Worm (Caenorhabditis elegans) whole organism, late embryonic: Measurements from ENCODE around the gene alh-8.

Source experiments
- C08G9.2 ChIP-seq: sonication (generic microtip); optimal IDR thresholded peaks from 2 replicates; lab custom pipeline; 2016; ENCODE audit warnings: mild to moderate bottlenecking, missing genetic modification characterization, moderate library complexity, missing compliant biosample characterization
- C38D4.7 ChIP-seq: fragments of 200-800 bp; sonication (Bioruptor generic); optimal IDR thresholded peaks from 2 replicates; lab custom pipeline; 2018; ENCODE audit warnings: mild to moderate bottlenecking, missing genetic modification characterization, moderate library complexity, missing compliant biosample characterization
- F13H6.1 ChIP-seq: sonication (generic microtip); optimal IDR thresholded peaks from 2 replicates; lab custom pipeline; 2016; ENCODE audit warnings: missing genetic modification characterization, missing compliant biosample characterization
- K02D7.2 ChIP-seq: sonication (generic microtip); optimal IDR thresholded peaks from 2 replicates; lab custom pipeline; 2017; ENCODE audit warnings: mild to moderate bottlenecking, missing genetic modification characterization, missing compliant biosample characterization
- K09A11.1 ChIP-seq: sonication (generic microtip); optimal IDR thresholded peaks from 2 replicates; lab custom pipeline; 2017; ENCODE audit warnings: antibody characterized with exemption, mild to moderate bottlenecking, missing genetic modification characterization, missing compliant biosample characterization; ENCODE audit not compliant: insufficient read depth
- ama-1 ChIP-seq: fragments of 150-350 bp; optimal IDR thresholded peaks from 2 replicates; lab custom pipeline; 2014
- ceh-14 ChIP-seq: sonication (generic microtip); optimal IDR thresholded peaks from 2 replicates; lab custom pipeline; 2016; ENCODE audit warnings: missing genotype, missing genetic modification characterization, missing compliant biosample characterization
- ceh-18 ChIP-seq: sonication (generic microtip); optimal IDR thresholded peaks from 2 replicates; lab custom pipeline; 2016; ENCODE audit warnings: missing genetic modification characterization, missing compliant biosample characterization
- ceh-19 ChIP-seq: fragments of 200-800 bp; sonication (Bioruptor generic); optimal IDR thresholded peaks from 2 replicates; lab custom pipeline; 2018; ENCODE audit warnings: mild to moderate bottlenecking, missing genetic modification characterization, missing compliant biosample characterization
- ceh-24 ChIP-seq: sonication (generic microtip); optimal IDR thresholded peaks from 2 replicates; lab custom pipeline; 2016; ENCODE audit warnings: mild to moderate bottlenecking, missing genetic modification characterization, missing compliant biosample characterization
- ceh-31 ChIP-seq: sonication (generic microtip); optimal IDR thresholded peaks from 2 replicates; lab custom pipeline; 2016; ENCODE audit warnings: missing genetic modification characterization, missing compliant biosample characterization
- ceh-34 ChIP-seq: sonication (generic microtip); optimal IDR thresholded peaks from 2 replicates; lab custom pipeline; 2016; ENCODE audit warnings: mild to moderate bottlenecking, missing genetic modification characterization, missing compliant biosample characterization
- ceh-45 ChIP-seq: fragments of 200-800 bp; sonication (Bioruptor generic); IDR thresholded peaks from 2 replicates; pipeline ENCODE4 v1.3.6; 2022; ENCODE audit warnings: missing genetic modification reagents, missing genetic modification characterization, missing compliant biosample characterization
- ceh-48 ChIP-seq: sonication (generic microtip); optimal IDR thresholded peaks from 2 replicates; lab custom pipeline; 2016; ENCODE audit warnings: missing genetic modification characterization, inconsistent platforms, missing compliant biosample characterization
- che-1 ChIP-seq: sonication (generic microtip); optimal IDR thresholded peaks from 2 replicates; lab custom pipeline; 2016; ENCODE audit warnings: mild to moderate bottlenecking, missing genetic modification characterization, missing compliant biosample characterization
- dve-1 ChIP-seq: sonication (generic microtip); optimal IDR thresholded peaks from 2 replicates; lab custom pipeline; 2017; ENCODE audit warnings: antibody characterized with exemption, mild to moderate bottlenecking, missing genetic modification characterization, missing compliant biosample characterization
- ets-4 ChIP-seq: sonication (generic microtip); optimal IDR thresholded peaks from 2 replicates; lab custom pipeline; 2016; ENCODE audit warnings: missing genetic modification characterization, missing compliant biosample characterization
- eyg-1 ChIP-seq: sonication (generic microtip); optimal IDR thresholded peaks from 2 replicates; lab custom pipeline; 2016; ENCODE audit warnings: missing genotype, missing genetic modification characterization, missing compliant biosample characterization
- fax-1 ChIP-seq: sonication (generic microtip); optimal IDR thresholded peaks from 2 replicates; lab custom pipeline; 2016; ENCODE audit warnings: missing genotype, missing genetic modification characterization, missing compliant biosample characterization
- fkh-10 ChIP-seq: fragments of 150-350 bp; optimal IDR thresholded peaks from 2 replicates; lab custom pipeline; 2014; ENCODE audit warnings: missing biosample characterization, missing genetic modification reagents, missing genetic modification characterization
- hlh-13 ChIP-seq: fragments of 200-800 bp; sonication (Bioruptor generic); optimal IDR thresholded peaks from 2 replicates; lab custom pipeline; 2018; ENCODE audit warnings: mild to moderate bottlenecking, missing genetic modification characterization, missing compliant biosample characterization
- hlh-15 ChIP-seq: sonication (generic microtip); optimal IDR thresholded peaks from 2 replicates; lab custom pipeline; 2016; ENCODE audit warnings: missing genetic modification characterization, missing compliant biosample characterization
- hlh-30 ChIP-seq: sonication (generic microtip); optimal IDR thresholded peaks from 2 replicates; lab custom pipeline; 2017; ENCODE audit warnings: antibody characterized with exemption, missing genetic modification characterization, missing compliant biosample characterization; ENCODE audit not compliant: insufficient read depth
- lim-6 ChIP-seq: sonication (generic microtip); optimal IDR thresholded peaks from 2 replicates; lab custom pipeline; 2016; ENCODE audit warnings: missing genetic modification characterization, missing compliant biosample characterization
- madf-2 ChIP-seq: sonication (generic microtip); optimal IDR thresholded peaks from 2 replicates; lab custom pipeline; 2017; ENCODE audit warnings: missing genetic modification characterization, missing compliant biosample characterization
- mec-3 ChIP-seq: sonication (generic microtip); optimal IDR thresholded peaks from 2 replicates; lab custom pipeline; 2016; ENCODE audit warnings: borderline replicate concordance, missing genetic modification characterization, missing compliant biosample characterization
- nfya-1 ChIP-seq: sonication (generic microtip); optimal IDR thresholded peaks from 2 replicates; lab custom pipeline; 2017; ENCODE audit warnings: missing genetic modification characterization, mild to moderate bottlenecking, missing compliant biosample characterization, antibody characterized with exemption, moderate library complexity
- nhr-11 ChIP-seq: fragments of 150-350 bp; optimal IDR thresholded peaks from 2 replicates; lab custom pipeline; 2014; ENCODE audit warnings: missing biosample characterization, missing genetic modification characterization
- nhr-232 ChIP-seq: sonication (generic microtip); optimal IDR thresholded peaks from 2 replicates; lab custom pipeline; 2016; ENCODE audit warnings: missing genetic modification characterization, missing compliant biosample characterization
- npax-4 ChIP-seq: sonication (generic microtip); optimal IDR thresholded peaks from 2 replicates; lab custom pipeline; 2016; ENCODE audit warnings: missing genetic modification characterization, missing compliant biosample characterization
- pag-3 ChIP-seq: sonication (generic microtip); optimal IDR thresholded peaks from 2 replicates; lab custom pipeline; 2016; ENCODE audit warnings: missing compliant biosample characterization, missing genetic modification characterization, borderline replicate concordance
- pat-9 ChIP-seq: fragments of 200-800 bp; sonication (Bioruptor generic); optimal IDR thresholded peaks from 2 replicates; lab custom pipeline; 2018; ENCODE audit warnings: mild to moderate bottlenecking, missing genetic modification characterization, moderate library complexity, missing compliant biosample characterization
- pax-1 ChIP-seq: fragments of 150-350 bp; optimal IDR thresholded peaks from 2 replicates; lab custom pipeline; 2014; ENCODE audit warnings: missing biosample characterization, missing genetic modification characterization
- pha-2 ChIP-seq: sonication (generic microtip); optimal IDR thresholded peaks from 2 replicates; lab custom pipeline; 2017; ENCODE audit warnings: mild to moderate bottlenecking, missing genetic modification characterization, missing compliant biosample characterization
- pha-4 ChIP-seq: fragments of 150-350 bp; optimal IDR thresholded peaks from 2 replicates; lab custom pipeline; 2018; ENCODE audit warnings: missing biosample characterization, missing genetic modification reagents, missing genetic modification characterization
- pqm-1 ChIP-seq: sonication (generic microtip); optimal IDR thresholded peaks from 2 replicates; lab custom pipeline; 2016; ENCODE audit warnings: missing genetic modification characterization, missing compliant biosample characterization
- pros-1 ChIP-seq: fragments of 150-350 bp; optimal IDR thresholded peaks from 2 replicates; lab custom pipeline; 2014; ENCODE audit warnings: missing biosample characterization, missing genetic modification reagents, missing genetic modification characterization
- ref-2 ChIP-seq: sonication (generic microtip); optimal IDR thresholded peaks from 2 replicates; lab custom pipeline; 2016; ENCODE audit warnings: missing genetic modification characterization, missing compliant biosample characterization
- sox-4 ChIP-seq: sonication (generic microtip); optimal IDR thresholded peaks from 2 replicates; lab custom pipeline; 2017; ENCODE audit warnings: mild to moderate bottlenecking, missing genetic modification characterization, inconsistent platforms, missing compliant biosample characterization
- tbx-2 ChIP-seq: sonication (generic microtip); optimal IDR thresholded peaks from 2 replicates; lab custom pipeline; 2016; ENCODE audit warnings: missing genetic modification characterization, missing compliant biosample characterization
- ttx-3 ChIP-seq: sonication (generic microtip); optimal IDR thresholded peaks from 2 replicates; lab custom pipeline; 2016; ENCODE audit warnings: missing genetic modification reagents, missing genetic modification characterization, missing compliant biosample characterization
- unc-55 ChIP-seq: sonication (generic microtip); optimal IDR thresholded peaks from 2 replicates; lab custom pipeline; 2017; ENCODE audit warnings: missing biosample characterization, missing genetic modification reagents, missing genetic modification characterization
- zip-5 ChIP-seq: sonication (generic microtip); optimal IDR thresholded peaks from 2 replicates; lab custom pipeline; 2016; ENCODE audit warnings: missing genetic modification characterization, missing compliant biosample characterization

Gene alh-8

ce11 chrII:11746782-11747288 is 18.0 kb downstream of the alh-8 start (continued):
- peak; percentile 89 for TF ChIP-seq ceh-31 (tag; lab: Kevin White, UChicago)
- TF ChIP-seq dve-1: peak; percentile 11
- no peak for TF ChIP-seq K09A11.1 (tag; lab: Kevin White, UChicago)
- TF ChIP-seq pag-3 (tag; lab: Kevin White, UChicago): no peak
- no peak for TF ChIP-seq K02D7.2 (tag; lab: Kevin White, UChicago)
- TF ChIP-seq C38D4.7 (GFP tag; lab: Kevin White, UChicago): peak; percentile 43
- no peak for TF ChIP-seq eyg-1 (tag; lab: Kevin White, UChicago)
- TF ChIP-seq ceh-19 (GFP tag; lab: Kevin White, UChicago): peak; percentile 74
- TF ChIP-seq sox-4: no peak
- peak; percentile 26 for TF ChIP-seq ama-1 (lab: Kevin White, UChicago)
- TF ChIP-seq nhr-232 (tag; lab: Kevin White, UChicago): no peak
- peak; percentile 87 for TF ChIP-seq ceh-14 (tag; lab: Kevin White, UChicago)
- TF ChIP-seq pax-1 (tag; lab: Kevin White, UChicago): no peak
- no peak for TF ChIP-seq pha-2 (tag; lab: Kevin White, UChicago)
- TF ChIP-seq unc-55 (GFP tag; lab: Kevin White, UChicago): peak; percentile 85
- TF ChIP-seq pha-4 (tag; lab: Kevin White, UChicago): no peak

- no peak for TF ChIP-seq ceh-14 (tag; lab: Kevin White, UChicago)
- TF ChIP-seq nfya-1 (tag; lab: Kevin White, UChicago): peak; percentile 18
Observed at ce11 chrII:11747889-11748288, 19.0 kb downstream of the alh-8 start.

- TF ChIP-seq fax-1 (tag; lab: Kevin White, UChicago) (no peak), hlh-15 (tag; lab: Kevin White, UChicago) (no peak), madf-2 (no peak), ceh-31 (tag; lab: Kevin White, UChicago) (no peak), ceh-24 (tag; lab: Kevin White, UChicago) (no peak)
Observed at ce11 chrII:11748494-11748893, 19.6 kb downstream of the alh-8 start, which contains the start of the genes F44E5.17 and gpb-1. Gene F44E5.17, minus strand, starts transcription at chrII:11748594. Gene gpb-1, minus strand, starts transcription at chrII:11748611.

- no peak for TF ChIP-seq hlh-13 (GFP tag; lab: Kevin White, UChicago)
- TF ChIP-seq pat-9 (tag; lab: Kevin White, UChicago): no peak
- TF ChIP-seq dve-1: peak; percentile 77
- TF ChIP-seq ceh-34 (tag; lab: Kevin White, UChicago): peak; percentile 94
- TF ChIP-seq nhr-11: no peak
- no peak for TF ChIP-seq K09A11.1 (tag; lab: Kevin White, UChicago)
- peak; percentile 90 for TF ChIP-seq tbx-2 (tag; lab: Kevin White, UChicago)
- no peak; the same call in 1 of the 2 replicates for TF ChIP-seq ceh-45
- TF ChIP-seq ref-2: peak; percentile 89
- peak; percentile 13 for TF ChIP-seq lim-6 (tag; lab: Kevin White, UChicago)
- TF ChIP-seq C08G9.2 (tag; lab: Kevin White, UChicago): peak; percentile 55
- TF ChIP-seq ceh-14 (tag; lab: Kevin White, UChicago): peak; percentile 83
- TF ChIP-seq fkh-10 (GFP tag; lab: Kevin White, UChicago): no peak
- peak; percentile 48 for TF ChIP-seq fax-1 (tag; lab: Kevin White, UChicago)
- peak; percentile 4 for TF ChIP-seq che-1 (tag; lab: Kevin White, UChicago)
- TF ChIP-seq C38D4.7 (GFP tag; lab: Kevin White, UChicago): no peak
- TF ChIP-seq sox-4: no peak
- TF ChIP-seq pros-1 (tag; lab: Kevin White, UChicago): peak; percentile 69
- TF ChIP-seq zip-5 (tag; lab: Kevin White, UChicago): peak; percentile 1
- TF ChIP-seq ceh-48 (tag; lab: Kevin White, UChicago): peak; percentile 93
- TF ChIP-seq pqm-1 (tag; lab: Kevin White, UChicago): peak; percentile 28
- TF ChIP-seq hlh-30: peak; percentile 68
- peak; percentile 49 for TF ChIP-seq mec-3 (tag; lab: Kevin White, UChicago)
- no peak for TF ChIP-seq hlh-15 (tag; lab: Kevin White, UChicago)
- TF ChIP-seq unc-55 (GFP tag; lab: Kevin White, UChicago): peak; percentile 80
- TF ChIP-seq ceh-31 (tag; lab: Kevin White, UChicago): peak; percentile 94
- no peak for TF ChIP-seq npax-4
- peak; percentile 99 for TF ChIP-seq ceh-18 (tag; lab: Kevin White, UChicago)
- TF ChIP-seq ets-4: peak; percentile 78
- TF ChIP-seq pag-3 (tag; lab: Kevin White, UChicago): no peak
- TF ChIP-seq F13H6.1 (tag; lab: Kevin White, UChicago): peak; percentile 82
- no peak for TF ChIP-seq ttx-3
Observed at ce11 chrII:11749490-11750172, 20.8 kb downstream of the alh-8 start.
